Fruit fly (Drosophila melanogaster) whole organism, wandering third instar larva: ENCODE measurements around the gene eIF5B.

Source experiments
- Abd-B ChIP-seq: fragments of >200 bp; optimal IDR thresholded peaks from 2 replicates; lab custom pipeline; 2017; ENCODE audit warnings: missing biosample characterization, missing genetic modification characterization
- CG32264 ChIP-seq: fragments of 200-800 bp; sonication (Bioruptor generic); optimal IDR thresholded peaks from 2 replicates; lab custom pipeline; 2016; ENCODE audit warnings: missing biosample characterization, missing genetic modification characterization
- CG9705 ChIP-seq: fragments of 200-800 bp; sonication (Bioruptor generic); optimal IDR thresholded peaks from 2 replicates; lab custom pipeline; 2018; ENCODE audit warnings: missing biosample characterization, mild to moderate bottlenecking, missing genetic modification characterization
- Dif ChIP-seq: fragments of 200-275, 200-300 bp; sonication (Bioruptor generic); optimal IDR thresholded peaks from 2 replicates; lab custom pipeline; 2018; ENCODE audit warnings: missing biosample characterization, missing genetic modification characterization; ENCODE audit not compliant: partially characterized antibody
- GATAd ChIP-seq: sonication (Bioruptor generic); optimal IDR thresholded peaks from 2 replicates; lab custom pipeline; 2016; ENCODE audit warnings: missing biosample characterization, missing genetic modification characterization
- HLH106 ChIP-seq: fragments of 200-800 bp; optimal IDR thresholded peaks from 3 replicates; lab custom pipeline; 2019; ENCODE audit warnings: missing biosample characterization, mild to moderate bottlenecking, missing genetic modification characterization, moderate library complexity
- Hr78 ChIP-seq: fragments of >200 bp; optimal IDR thresholded peaks from 2 replicates; lab custom pipeline; 2017; ENCODE audit warnings: missing biosample characterization, missing genetic modification characterization
- Mio ChIP-seq: sonication (Bioruptor generic); optimal IDR thresholded peaks from 2 replicates; lab custom pipeline; 2016; ENCODE audit warnings: missing biosample characterization, missing genetic modification characterization
- N ChIP-seq: fragments of >200 bp; optimal IDR thresholded peaks from 2 replicates; lab custom pipeline; 2018; ENCODE audit warnings: missing biosample characterization, missing external identifiers, missing genetic modification characterization
- OdsH ChIP-seq: fragments of 200-800 bp; sonication (Bioruptor generic); optimal IDR thresholded peaks from 2 replicates; lab custom pipeline; 2016; ENCODE audit warnings: missing biosample characterization, mild to moderate bottlenecking, missing genetic modification characterization
- Rel ChIP-seq, 2 experiments: fragments of 200-800 bp; sonication (Bioruptor generic) in 1 of 2; optimal IDR thresholded peaks; 2 replicates in 1 of 2; 3 replicates in 1 of 2; lab custom pipeline; 2016 to 2019; ENCODE audit warnings: mild to moderate bottlenecking in 2 of 2, missing biosample characterization in 2 of 2, missing genetic modification characterization in 2 of 2, moderate library complexity in 1 of 2
- Sp1 ChIP-seq: fragments of 200-800 bp; sonication (Bioruptor generic); optimal IDR thresholded peaks from 3 replicates; lab custom pipeline; 2019; ENCODE audit warnings: missing biosample characterization, mild to moderate bottlenecking, missing genetic modification characterization, moderate library complexity
- Vsx2 ChIP-seq: fragments of 200-300, 225-300 bp; sonication (Bioruptor generic); optimal IDR thresholded peaks from 2 replicates; lab custom pipeline; 2018; ENCODE audit warnings: missing biosample characterization, missing genetic modification characterization; ENCODE audit not compliant: partially characterized antibody
- br ChIP-seq: fragments of 200-800 bp; sonication (Bioruptor generic); optimal IDR thresholded peaks from 2 replicates; lab custom pipeline; 2016; ENCODE audit warnings: missing biosample characterization, missing genetic modification characterization
- brk ChIP-seq: fragments of 200-800 bp; sonication (Bioruptor generic); optimal IDR thresholded peaks from 2 replicates; lab custom pipeline; 2016; ENCODE audit warnings: missing biosample characterization, mild to moderate bottlenecking, missing genetic modification characterization
- dl ChIP-seq, 2 experiments: fragments of 175-275, 200-275 bp in 1 of 2; fragments of 200-275 bp in 1 of 2; sonication (Bioruptor generic); optimal IDR thresholded peaks; lab custom pipeline; 2018; ENCODE audit warnings: mild to moderate bottlenecking in 2 of 2, missing biosample characterization in 2 of 2, missing genetic modification characterization in 2 of 2, moderate library complexity in 2 of 2; ENCODE audit not compliant: partially characterized antibody in 2 of 2, insufficient read depth in 1 of 2
- dmrt93B ChIP-seq: fragments of 200-800 bp; sonication (Bioruptor generic); optimal IDR thresholded peaks from 2 replicates; lab custom pipeline; 2018; ENCODE audit warnings: missing biosample characterization, mild to moderate bottlenecking, missing genetic modification characterization
- dsf ChIP-seq: sonication (Bioruptor generic); optimal IDR thresholded peaks from 2 replicates; lab custom pipeline; 2016; ENCODE audit warnings: missing biosample characterization, missing genetic modification characterization, borderline replicate concordance
- ey ChIP-seq: fragments of 200-800 bp; sonication (Bioruptor generic); optimal IDR thresholded peaks from 2 replicates; lab custom pipeline; 2016; ENCODE audit warnings: missing biosample characterization, missing genetic modification characterization
- foxo ChIP-seq, 2 experiments: fragments of 200-800 bp; sonication (Bioruptor generic); optimal IDR thresholded peaks; 2 replicates in 1 of 2; 3 replicates in 1 of 2; lab custom pipeline; 2016 to 2017; ENCODE audit warnings: missing biosample characterization in 2 of 2, missing genetic modification characterization in 2 of 2
- fru ChIP-seq: fragments of 200-800 bp; sonication (Bioruptor generic); optimal IDR thresholded peaks from 3 replicates; lab custom pipeline; 2016; ENCODE audit warnings: missing biosample characterization, mild to moderate bottlenecking, missing genetic modification characterization
- h ChIP-seq: fragments of 200-800 bp; sonication (Bioruptor generic); optimal IDR thresholded peaks from 3 replicates; lab custom pipeline; 2016; ENCODE audit warnings: missing biosample characterization, mild to moderate bottlenecking, missing genetic modification characterization
- jim ChIP-seq: fragments of 175-275, 200-325 bp; sonication (Bioruptor generic); optimal IDR thresholded peaks from 2 replicates; lab custom pipeline; 2016; ENCODE audit warnings: missing biosample characterization, mild to moderate bottlenecking, missing genetic modification characterization
- lola ChIP-seq: fragments of >200 bp; optimal IDR thresholded peaks from 2 replicates; lab custom pipeline; 2017; ENCODE audit warnings: missing biosample characterization, missing genetic modification characterization
- pan ChIP-seq: fragments of >200 bp; optimal IDR thresholded peaks from 2 replicates; lab custom pipeline; 2017
- psq ChIP-seq: fragments of 200-800 bp; sonication (Bioruptor generic); optimal IDR thresholded peaks from 3 replicates; lab custom pipeline; 2017; ENCODE audit warnings: missing biosample characterization, mild to moderate bottlenecking, missing genetic modification characterization, moderate library complexity
- rgr ChIP-seq: fragments of 200-800 bp; sonication (Bioruptor generic); optimal IDR thresholded peaks from 3 replicates; lab custom pipeline; 2016; ENCODE audit warnings: missing biosample characterization, mild to moderate bottlenecking, missing genetic modification characterization
- sv ChIP-seq: fragments of 200-800 bp; sonication (Bioruptor generic); optimal IDR thresholded peaks from 3 replicates; lab custom pipeline; 2016; ENCODE audit warnings: missing biosample characterization, missing genetic modification characterization
- tai ChIP-seq: sonication (Bioruptor generic); optimal IDR thresholded peaks from 2 replicates; lab custom pipeline; 2016; ENCODE audit warnings: missing biosample characterization, missing genetic modification characterization
- usp ChIP-seq: fragments of >200 bp; optimal IDR thresholded peaks from 2 replicates; lab custom pipeline; 2017; ENCODE audit warnings: missing biosample characterization, missing genetic modification characterization
- woc ChIP-seq: sonication (Bioruptor generic); optimal IDR thresholded peaks from 2 replicates; lab custom pipeline; 2016; ENCODE audit warnings: missing biosample characterization, mild to moderate bottlenecking, missing genetic modification characterization

eIF5B gene

dm6 chr3L:3455555-3455939 lies 5.2 kb downstream of the eIF5B start:
- TF ChIP-seq Sp1: no peak
- TF ChIP-seq psq (GFP tag; lab: Kevin White, UChicago): no peak
- no peak for TF ChIP-seq Mio (GFP tag; lab: Kevin White, UChicago)
- TF ChIP-seq Rel (GFP tag; optimal IDR thresholded peaks at IDR 0.05; lab: Kevin White, UChicago): no peak
- TF ChIP-seq Rel (tag; optimal IDR thresholded peaks at IDR 0.05; lab: Kevin White, UChicago): no peak
- TF ChIP-seq dmrt93B (GFP tag; lab: Kevin White, UChicago): no peak
- no peak for TF ChIP-seq foxo (GFP tag; optimal IDR thresholded peaks at IDR 0.05; lab: Kevin White, UChicago)
- no peak for TF ChIP-seq lola (GFP tag; lab: Kevin White, UChicago)
- TF ChIP-seq ey (GFP tag; lab: Kevin White, UChicago): no peak
- no peak for TF ChIP-seq CG9705

dm6 chr3L:3454921-3455554 lies 5.7 kb downstream of the eIF5B start:
- no peak for TF ChIP-seq HLH106 (tag; lab: Kevin White, UChicago)
- no peak for TF ChIP-seq tai
- TF ChIP-seq brk (GFP tag; lab: Kevin White, UChicago): no peak
- TF ChIP-seq Abd-B (GFP tag; lab: Kevin White, UChicago): no peak
- TF ChIP-seq psq (GFP tag; lab: Kevin White, UChicago): no peak
- TF ChIP-seq CG32264 (GFP tag; lab: Kevin White, UChicago): no peak
- no peak for TF ChIP-seq Mio (GFP tag; lab: Kevin White, UChicago)
- peak; percentile 3 for TF ChIP-seq sv (GFP tag; lab: Kevin White, UChicago)
- no peak for TF ChIP-seq Dif (GFP tag; lab: Kevin White, UChicago)
- TF ChIP-seq, all 38 proteins: peak for 1

dm6 chr3L:3454430-3454829 lies 6.3 kb downstream of the eIF5B start:
- TF ChIP-seq Vsx2 (GFP tag; lab: Kevin White, UChicago) (no peak), jim (GFP tag; lab: Kevin White, UChicago) (no peak), usp (GFP tag; lab: Kevin White, UChicago) (no peak), Hr78 (GFP tag; lab: Kevin White, UChicago) (no peak), sv (GFP tag; lab: Kevin White, UChicago) (no peak), fru (GFP tag; lab: Kevin White, UChicago) (no peak)

- no peak for TF ChIP-seq woc (GFP tag; lab: Kevin White, UChicago)
- no peak for TF ChIP-seq N
- no peak for TF ChIP-seq br (GFP tag; lab: Kevin White, UChicago)
- no peak for TF ChIP-seq Sp1
- no peak for TF ChIP-seq Abd-B (GFP tag; lab: Kevin White, UChicago)
- TF ChIP-seq foxo (GFP tag; optimal IDR thresholded peaks at IDR 0.05; lab: Kevin White, UChicago): no peak
- no peak for TF ChIP-seq jim (GFP tag; lab: Kevin White, UChicago)
- TF ChIP-seq brk (GFP tag; lab: Kevin White, UChicago): no peak
- TF ChIP-seq h (GFP tag; lab: Kevin White, UChicago): no peak
- no peak for TF ChIP-seq HLH106 (tag; lab: Kevin White, UChicago)
- TF ChIP-seq psq (GFP tag; lab: Kevin White, UChicago): no peak
- TF ChIP-seq rgr (GFP tag; lab: Kevin White, UChicago): no peak
- no peak for TF ChIP-seq OdsH (GFP tag; lab: Kevin White, UChicago)
Observed at dm6 chr3L:3452684-3453083, 8.1 kb downstream of the eIF5B start.

- no peak for TF ChIP-seq OdsH (GFP tag; lab: Kevin White, UChicago)
- no peak for TF ChIP-seq sv (GFP tag; lab: Kevin White, UChicago)
- TF ChIP-seq Rel (GFP tag; optimal IDR thresholded peaks at IDR 0.05; lab: Kevin White, UChicago): no peak
- no peak for TF ChIP-seq Rel (tag; optimal IDR thresholded peaks at IDR 0.05; lab: Kevin White, UChicago)
- no peak for TF ChIP-seq dmrt93B (GFP tag; lab: Kevin White, UChicago)
- no peak for TF ChIP-seq br (GFP tag; lab: Kevin White, UChicago)
- no peak for TF ChIP-seq fru (GFP tag; lab: Kevin White, UChicago)
- no peak for TF ChIP-seq dl (GFP tag; optimal IDR thresholded peaks at IDR 0.05; lab: Kevin White, UChicago; ENCODE audit: insufficient read depth in 1 of 2, partially characterized antibody in 2 of 2)
- no peak for TF ChIP-seq Vsx2 (GFP tag; lab: Kevin White, UChicago)
- TF ChIP-seq brk (GFP tag; lab: Kevin White, UChicago): no peak
- no peak for TF ChIP-seq dsf (GFP tag; lab: Kevin White, UChicago)
- TF ChIP-seq GATAd: no peak
- TF ChIP-seq psq (GFP tag; lab: Kevin White, UChicago): no peak
- TF ChIP-seq HLH106 (tag; lab: Kevin White, UChicago): no peak
- no peak for TF ChIP-seq Abd-B (GFP tag; lab: Kevin White, UChicago)
- no peak for TF ChIP-seq Hr78 (GFP tag; lab: Kevin White, UChicago)
- no peak for TF ChIP-seq pan (lab: Kevin White, UChicago)
- TF ChIP-seq, all 38 proteins: peak for 0
Observed at dm6 chr3L:3451774-3452173, 9.0 kb downstream of the eIF5B start.
